Fruit fly (Drosophila melanogaster): ENCODE results near the gene Mkrn1.

Mkrn1 gene

dm6 chr3L:21533270-21533948, at the start of gene Mkrn1:
Gene Mkrn1 (minus strand): TSS chr3L:21533713.
- no peak for TF ChIP-seq CG14655 (GFP tag; optimal IDR thresholded peaks at IDR 0.05)
- TF ChIP-seq Pif1A (GFP tag; optimal IDR thresholded peaks at IDR 0.05) = no peak
- no peak for TF ChIP-seq CG8301 (tag; optimal IDR thresholded peaks at IDR 0.05)
- TF ChIP-seq CG17806 (tag; optimal IDR thresholded peaks at IDR 0.05) = no peak
- TF ChIP-seq Pif1B (GFP tag; optimal IDR thresholded peaks at IDR 0.05) = no peak
- TF ChIP-seq CG32121 (GFP tag; IDR thresholded peaks at IDR 0.05) = no peak
- TF ChIP-seq Ets98B (GFP tag; IDR thresholded peaks at IDR 0.05) = no peak
- no peak for TF ChIP-seq rn (GFP tag; IDR thresholded peaks at IDR 0.05)
- no peak for TF ChIP-seq Snoo (tag; optimal IDR thresholded peaks at IDR 0.05)
- no peak for TF ChIP-seq fd96Ca (GFP tag; IDR thresholded peaks at IDR 0.05)

- TF ChIP-seq Pif1B (GFP tag; optimal IDR thresholded peaks at IDR 0.05) = peak; percentile 31
- no peak for TF ChIP-seq CG8301 (tag; optimal IDR thresholded peaks at IDR 0.05)
- peak; percentile 15 for TF ChIP-seq CG9948 (tag; optimal IDR thresholded peaks at IDR 0.05)
- peak; percentile 50 for TF ChIP-seq CG8159 (tag; optimal IDR thresholded peaks at IDR 0.05)
- no peak for TF ChIP-seq CG10348 (GFP tag; IDR thresholded peaks at IDR 0.05)
- TF ChIP-seq CG15710 (tag; optimal IDR thresholded peaks at IDR 0.05) = peak; percentile 35
- no peak for TF ChIP-seq D1 (tag; optimal IDR thresholded peaks at IDR 0.05)
- TF ChIP-seq CG12605 (GFP tag; IDR thresholded peaks at IDR 0.05) = no peak
- no peak for TF ChIP-seq CG17806 (tag; optimal IDR thresholded peaks at IDR 0.05)
- TF ChIP-seq Snoo (tag; optimal IDR thresholded peaks at IDR 0.05) = peak; percentile 13
- TF ChIP-seq fd96Ca (GFP tag; IDR thresholded peaks at IDR 0.05) = no peak
Observed at dm6 chr3L:21581984-21582383, 48.5 kb upstream of the Mkrn1 start.

dm6 chr3L:21574296-21574745, 40.8 kb upstream of the Mkrn1 start:
- TF ChIP-seq D1 (tag; optimal IDR thresholded peaks at IDR 0.05) = peak; percentile 55
- TF ChIP-seq CG10348 (GFP tag; IDR thresholded peaks at IDR 0.05) = no peak
- TF ChIP-seq CG9948 (tag; optimal IDR thresholded peaks at IDR 0.05) = no peak
- no peak for TF ChIP-seq CG15710 (tag; optimal IDR thresholded peaks at IDR 0.05)
- TF ChIP-seq Snoo (tag; optimal IDR thresholded peaks at IDR 0.05) = no peak
- no peak for TF ChIP-seq CG8159 (tag; optimal IDR thresholded peaks at IDR 0.05)
- TF ChIP-seq CG34367 (tag; optimal IDR thresholded peaks at IDR 0.05) = no peak

dm6 chr3L:21573831-21574230, 40.3 kb upstream of the Mkrn1 start, which contains the start of gene EMC10:
Gene EMC10 (plus strand): TSS chr3L:21574131.
- TF ChIP-seq CG15710 (tag; optimal IDR thresholded peaks at IDR 0.05) (no peak), CG8159 (tag; optimal IDR thresholded peaks at IDR 0.05) (no peak), CG8301 (tag; optimal IDR thresholded peaks at IDR 0.05) (no peak), CG34367 (tag; optimal IDR thresholded peaks at IDR 0.05) (no peak), EcR (GFP tag; optimal IDR thresholded peaks at IDR 0.05) (no peak)

dm6 chr3L:21568848-21569372, 35.4 kb upstream of the Mkrn1 start, which contains the start of the genes CRIF and SMC5:
Gene CRIF (minus strand): TSS chr3L:21568898.
Gene SMC5 (plus strand): TSS chr3L:21569176.
- TF ChIP-seq CG32121 (GFP tag; IDR thresholded peaks at IDR 0.05) = peak; percentile 22; the same call in 1 of the 2 replicates
- no peak for TF ChIP-seq EcR (GFP tag; optimal IDR thresholded peaks at IDR 0.05)
- peak; percentile 44 for TF ChIP-seq D1 (tag; optimal IDR thresholded peaks at IDR 0.05)
- peak; percentile 33 for TF ChIP-seq CG17806 (tag; optimal IDR thresholded peaks at IDR 0.05)

dm6 chr3L:21568254-21568653, 34.7 kb upstream of the Mkrn1 start:
- TF ChIP-seq rn (GFP tag; IDR thresholded peaks at IDR 0.05) = no peak
- TF ChIP-seq Ets98B (GFP tag; IDR thresholded peaks at IDR 0.05) = no peak
- no peak for TF ChIP-seq Snoo (tag; optimal IDR thresholded peaks at IDR 0.05)
- TF ChIP-seq CG8159 (tag; optimal IDR thresholded peaks at IDR 0.05) = no peak
- TF ChIP-seq CG14655 (GFP tag; optimal IDR thresholded peaks at IDR 0.05) = no peak
- no peak for TF ChIP-seq fd96Ca (GFP tag; IDR thresholded peaks at IDR 0.05)
- no peak for TF ChIP-seq CG9948 (tag; optimal IDR thresholded peaks at IDR 0.05)
- TF ChIP-seq CG13204 (GFP tag; optimal IDR thresholded peaks at IDR 0.05) = no peak
- no peak for TF ChIP-seq Pif1A (GFP tag; optimal IDR thresholded peaks at IDR 0.05)
- TF ChIP-seq CG12605 (GFP tag; IDR thresholded peaks at IDR 0.05) = no peak
- TF ChIP-seq EcR (GFP tag; optimal IDR thresholded peaks at IDR 0.05) = no peak
- no peak for TF ChIP-seq Pif1B (GFP tag; optimal IDR thresholded peaks at IDR 0.05)
- TF ChIP-seq CG8301 (tag; optimal IDR thresholded peaks at IDR 0.05) = no peak
- TF ChIP-seq CG17806 (tag; optimal IDR thresholded peaks at IDR 0.05) = no peak
- no peak for TF ChIP-seq CG32121 (GFP tag; IDR thresholded peaks at IDR 0.05)
- TF ChIP-seq CG34367 (tag; optimal IDR thresholded peaks at IDR 0.05) = no peak
- TF ChIP-seq CG15710 (tag; optimal IDR thresholded peaks at IDR 0.05) = no peak
- TF ChIP-seq D1 (tag; optimal IDR thresholded peaks at IDR 0.05) = no peak
- TF ChIP-seq gl (tag; optimal IDR thresholded peaks at IDR 0.05) = no peak

dm6 chr3L:21565126-21565525, 31.6 kb upstream of the Mkrn1 start, which contains the start of gene CG7634:
Gene CG7634 (plus strand): TSS chr3L:21565426.
- TF ChIP-seq CG10348 (GFP tag; IDR thresholded peaks at IDR 0.05) (no peak), fd96Ca (GFP tag; IDR thresholded peaks at IDR 0.05) (no peak), EcR (GFP tag; optimal IDR thresholded peaks at IDR 0.05) (no peak), CG34367 (tag; optimal IDR thresholded peaks at IDR 0.05) (no peak), CG13204 (GFP tag; optimal IDR thresholded peaks at IDR 0.05) (no peak), CG15710 (tag; optimal IDR thresholded peaks at IDR 0.05) (no peak), CG14655 (GFP tag; optimal IDR thresholded peaks at IDR 0.05) (no peak), Snoo (tag; optimal IDR thresholded peaks at IDR 0.05) (no peak), CG9948 (tag; optimal IDR thresholded peaks at IDR 0.05) (no peak), CG8159 (tag; optimal IDR thresholded peaks at IDR 0.05) (no peak), CG12605 (GFP tag; IDR thresholded peaks at IDR 0.05) (no peak), gl (tag; optimal IDR thresholded peaks at IDR 0.05) (no peak), rn (GFP tag; IDR thresholded peaks at IDR 0.05) (no peak), CG32121 (GFP tag; IDR thresholded peaks at IDR 0.05) (no peak)
